Fruit fly (Drosophila melanogaster) whole organism, adult: Measurements from ENCODE around the gene CG42854.

Source experiments
- CG11617 ChIP-seq: fragments of 200-800 bp; sonication (Bioruptor generic); optimal IDR thresholded peaks from 2 replicates; lab custom pipeline; 2017; ENCODE audit warnings: mild to moderate bottlenecking, missing biosample characterization, missing genetic modification reagents, missing genetic modification characterization
- CG12768 ChIP-seq: fragments of 200-800 bp; sonication (Bioruptor generic); optimal IDR thresholded peaks from 2 replicates; lab custom pipeline; 2017; ENCODE audit warnings: missing biosample characterization, missing genetic modification characterization, mild to moderate bottlenecking, moderate library complexity, missing genetic modification reagents
- CG14711 ChIP-seq: fragments of 200-800 bp; sonication (Bioruptor generic); optimal IDR thresholded peaks from 2 replicates; lab custom pipeline; 2018; ENCODE audit warnings: missing biosample characterization, mild to moderate bottlenecking, missing genetic modification characterization, moderate library complexity
- CG1620 ChIP-seq: fragments of 200-800 bp; sonication (Bioruptor generic); optimal IDR thresholded peaks from 2 replicates; lab custom pipeline; 2016; ENCODE audit warnings: missing biosample characterization, missing genetic modification characterization
- CG33017 ChIP-seq: fragments of 200-800 bp; sonication (Bioruptor generic); optimal IDR thresholded peaks from 2 replicates; lab custom pipeline; 2018; ENCODE audit warnings: missing biosample characterization, mild to moderate bottlenecking, missing genetic modification characterization, moderate library complexity
- CG5204 ChIP-seq: fragments of 200-800 bp; sonication (Bioruptor generic); optimal IDR thresholded peaks from 2 replicates; lab custom pipeline; 2016; ENCODE audit warnings: missing biosample characterization, missing genetic modification characterization
- CG7045 ChIP-seq: fragments of 200-800 bp; sonication (Bioruptor generic); optimal IDR thresholded peaks from 2 replicates; lab custom pipeline; 2017; ENCODE audit warnings: missing biosample characterization, mild to moderate bottlenecking, missing genetic modification characterization
- CG7101 ChIP-seq: fragments of 200-800 bp; sonication (Bioruptor generic); optimal IDR thresholded peaks from 2 replicates; lab custom pipeline; 2018; ENCODE audit warnings: missing biosample characterization, mild to moderate bottlenecking, missing genetic modification characterization, moderate library complexity
- Clk ChIP-seq: fragments of 200-800 bp; sonication (Bioruptor generic); optimal IDR thresholded peaks from 2 replicates; lab custom pipeline; 2017; ENCODE audit warnings: missing biosample characterization, missing genetic modification characterization
- Crg-1 ChIP-seq: fragments of 200-800 bp; sonication (Bioruptor generic); optimal IDR thresholded peaks from 2 replicates; lab custom pipeline; 2016; ENCODE audit warnings: missing biosample characterization, missing genetic modification characterization
- Hr96 ChIP-seq: fragments of 200-800 bp; sonication (Bioruptor generic); optimal IDR thresholded peaks from 2 replicates; lab custom pipeline; 2016; ENCODE audit warnings: missing biosample characterization, missing genetic modification characterization
- Mnt ChIP-seq: fragments of 200-800 bp; sonication (Bioruptor generic); optimal IDR thresholded peaks from 2 replicates; lab custom pipeline; 2016; ENCODE audit warnings: missing biosample characterization, mild to moderate bottlenecking, missing genetic modification characterization
- bab1 ChIP-seq: fragments of 200-800 bp; sonication (Bioruptor generic); optimal IDR thresholded peaks from 3 replicates; lab custom pipeline; 2019; ENCODE audit warnings: missing biosample characterization, mild to moderate bottlenecking, missing genetic modification characterization, moderate library complexity
- cic ChIP-seq: fragments of 200-800 bp; sonication (Bioruptor generic); optimal IDR thresholded peaks from 2 replicates; lab custom pipeline; 2017; ENCODE audit warnings: missing biosample characterization, mild to moderate bottlenecking, missing genetic modification characterization, moderate library complexity
- cnc ChIP-seq, 2 experiments: fragments of >200 bp; optimal IDR thresholded peaks; 2 replicates each; lab custom pipeline; 2017
- kay ChIP-seq: fragments of 200-800 bp; sonication (Bioruptor generic); peaks from one replicate; lab custom pipeline; 2016; ENCODE audit warnings: missing biosample characterization, missing genetic modification characterization, borderline replicate concordance
- ovo ChIP-seq: fragments of 200-800 bp; sonication (Bioruptor generic); optimal IDR thresholded peaks from 2 replicates; lab custom pipeline; 2016; ENCODE audit warnings: missing biosample characterization, missing genetic modification characterization
- pad ChIP-seq: fragments of 200-800 bp; sonication (Bioruptor generic); optimal IDR thresholded peaks from 3 replicates; lab custom pipeline; 2017; ENCODE audit warnings: missing biosample characterization, missing genetic modification characterization, mild to moderate bottlenecking, moderate library complexity, missing genetic modification reagents
- tj ChIP-seq: fragments of 200-800 bp; sonication (Bioruptor generic); optimal IDR thresholded peaks from 3 replicates; lab custom pipeline; 2017; ENCODE audit warnings: missing biosample characterization, mild to moderate bottlenecking, missing genetic modification characterization, moderate library complexity
- toe ChIP-seq: fragments of 200-800 bp; sonication (Bioruptor generic); optimal IDR thresholded peaks from 2 replicates; lab custom pipeline; 2016; ENCODE audit warnings: missing biosample characterization, missing genetic modification characterization

The CG42854 gene

DNA sequence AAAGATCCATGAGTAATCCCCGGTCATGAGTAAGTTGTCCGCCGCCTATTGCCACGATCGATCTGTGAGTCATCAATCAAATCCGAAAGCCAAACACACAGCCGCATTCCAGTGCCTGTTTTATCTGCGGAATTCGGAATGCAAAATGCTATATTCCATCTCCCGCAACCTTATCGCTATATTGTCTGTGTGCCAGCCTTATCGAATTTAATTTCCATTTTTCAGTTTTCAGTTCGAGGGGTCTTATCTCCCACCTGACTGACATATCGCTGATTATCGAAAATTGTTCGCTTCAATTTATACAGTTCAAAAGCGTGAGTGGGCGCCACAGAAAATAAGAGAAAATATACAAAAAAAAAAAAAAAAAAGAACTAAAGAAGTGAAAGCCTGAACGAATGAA, 42.4 kb upstream of the CG42854 start:
- TF ChIP-seq Hr96 (GFP tag; lab: Kevin White, UChicago) (no peak), Mnt (GFP tag; lab: Kevin White, UChicago) (no peak), CG1620 (GFP tag; lab: Kevin White, UChicago) (no peak), cic (GFP tag; lab: Kevin White, UChicago) (no peak), kay (GFP tag; lab: Kevin White, UChicago) (no peak)

DNA sequence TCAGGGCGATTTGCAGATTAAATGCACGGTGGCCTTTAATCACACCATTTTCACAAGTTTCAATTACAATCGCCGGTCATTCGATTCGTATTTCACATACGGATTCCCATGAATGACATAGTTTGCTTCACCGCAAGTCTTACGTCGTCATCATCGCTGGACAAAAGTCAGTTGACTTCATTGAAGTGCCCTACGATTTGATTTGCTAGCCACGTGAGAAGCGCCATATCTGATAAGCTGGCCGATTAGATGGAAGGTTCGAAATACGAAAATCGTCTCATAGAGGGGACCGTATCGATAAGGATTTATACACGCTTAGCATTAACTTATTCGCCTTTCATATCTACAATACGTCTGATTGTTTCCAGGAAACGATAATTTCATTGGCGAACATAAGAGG, 38.3 kb upstream of the CG42854 start:
- TF ChIP-seq CG12768: peak; percentile 7
- peak; percentile 62 for TF ChIP-seq Mnt (GFP tag; lab: Kevin White, UChicago)
- peak; percentile 93 for TF ChIP-seq cic (GFP tag; lab: Kevin White, UChicago)
- TF ChIP-seq kay (GFP tag; lab: Kevin White, UChicago): no peak
- peak; percentile 50 for TF ChIP-seq bab1 (GFP tag; lab: Kevin White, UChicago)
- no peak for TF ChIP-seq Clk (GFP tag; lab: Kevin White, UChicago)

DNA sequence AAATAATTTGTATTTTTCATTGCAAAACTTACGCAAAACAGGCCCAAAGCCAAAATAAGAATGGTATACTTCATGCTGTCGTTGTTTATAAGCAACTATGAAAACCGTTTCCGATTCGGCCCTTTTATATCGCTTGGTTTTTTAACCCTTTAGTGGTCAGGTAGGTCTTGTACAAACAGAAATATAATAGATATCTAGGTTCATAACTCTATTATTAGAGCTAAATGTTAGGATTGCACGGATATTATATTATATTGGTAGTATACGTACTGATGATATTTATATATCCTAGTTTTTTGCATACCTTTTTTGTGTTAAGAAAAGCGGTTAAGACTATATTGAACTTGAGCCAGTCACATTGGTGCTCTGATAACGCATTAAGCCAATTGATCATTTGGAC, 37.6 kb upstream of the CG42854 start, which contains the start of gene CG8661:
Gene CG8661, minus strand, starts transcription at position 101 of the 400 bp plus-strand sequence.
- TF ChIP-seq Hr96 (GFP tag; lab: Kevin White, UChicago) (no peak), toe (GFP tag; lab: Kevin White, UChicago) (no peak)

- TF ChIP-seq ovo (GFP tag; lab: Kevin White, UChicago) (no peak), pad (GFP tag; lab: Kevin White, UChicago) (no peak), CG14711 (tag; lab: Kevin White, UChicago) (no peak), Clk (GFP tag; lab: Kevin White, UChicago) (no peak), cnc (optimal IDR thresholded peaks at IDR 0.05; lab: Kevin White, UChicago) (no peak), CG7045 (no peak)
These were observed 35.8 kb upstream of the CG42854 start, which contains the start of gene CG8664 for dm6 chrX:17282626-17283025. Gene CG8664, minus strand, starts transcription at chrX:17282726.

- TF ChIP-seq bab1 (GFP tag; lab: Kevin White, UChicago) (no peak), CG7045 (no peak), CG14711 (tag; lab: Kevin White, UChicago) (no peak), kay (GFP tag; lab: Kevin White, UChicago) (no peak), Clk (GFP tag; lab: Kevin White, UChicago) (no peak), cnc (optimal IDR thresholded peaks at IDR 0.05; lab: Kevin White, UChicago) (no peak), ovo (GFP tag; lab: Kevin White, UChicago) (no peak), Mnt (GFP tag; lab: Kevin White, UChicago) (no peak), Crg-1 (GFP tag; lab: Kevin White, UChicago) (no peak), CG1620 (GFP tag; lab: Kevin White, UChicago) (no peak), cic (GFP tag; lab: Kevin White, UChicago) (no peak), tj (GFP tag; lab: Kevin White, UChicago) (no peak), toe (GFP tag; lab: Kevin White, UChicago) (no peak), Hr96 (GFP tag; lab: Kevin White, UChicago) (no peak), CG33017 (tag; lab: Kevin White, UChicago) (no peak), CG5204 (GFP tag; lab: Kevin White, UChicago) (no peak), CG7101 (tag; lab: Kevin White, UChicago) (no peak), pad (GFP tag; lab: Kevin White, UChicago) (no peak)
These were observed 35.4 kb upstream of the CG42854 start, which contains the start of gene CG5445 for dm6 chrX:17282196-17282595. Gene CG5445, plus strand, starts transcription at chrX:17282496.

DNA sequence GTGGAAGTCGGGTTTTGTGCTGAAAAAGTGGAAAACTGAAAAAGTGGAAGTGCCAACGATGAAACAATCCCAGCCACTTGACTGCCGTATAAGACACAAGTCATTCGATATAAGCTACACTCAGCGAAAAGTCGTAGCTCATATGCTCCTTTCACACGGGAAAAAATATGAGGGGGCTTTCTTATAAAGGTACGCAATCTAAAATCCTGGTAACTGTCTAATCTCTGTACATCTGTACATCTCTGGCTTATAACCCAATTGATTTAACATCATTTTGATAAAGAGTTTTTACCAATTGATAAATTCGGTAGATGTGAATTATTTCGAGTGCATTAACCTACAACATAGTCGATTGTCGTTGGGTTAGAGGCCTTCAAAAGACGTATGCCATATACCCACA, 28.0 kb upstream of the CG42854 start:
- no peak for TF ChIP-seq cnc (optimal IDR thresholded peaks at IDR 0.05; lab: Kevin White, UChicago)
- TF ChIP-seq Crg-1 (GFP tag; lab: Kevin White, UChicago): no peak
- TF ChIP-seq bab1 (GFP tag; lab: Kevin White, UChicago): no peak
- TF ChIP-seq tj (GFP tag; lab: Kevin White, UChicago): no peak
- no peak for TF ChIP-seq CG7101 (tag; lab: Kevin White, UChicago)
- no peak for TF ChIP-seq CG1620 (GFP tag; lab: Kevin White, UChicago)
- no peak for TF ChIP-seq Mnt (GFP tag; lab: Kevin White, UChicago)
- no peak for TF ChIP-seq CG11617
- no peak for TF ChIP-seq ovo (GFP tag; lab: Kevin White, UChicago)
- no peak for TF ChIP-seq CG5204 (GFP tag; lab: Kevin White, UChicago)
- TF ChIP-seq kay (GFP tag; lab: Kevin White, UChicago): no peak

DNA sequence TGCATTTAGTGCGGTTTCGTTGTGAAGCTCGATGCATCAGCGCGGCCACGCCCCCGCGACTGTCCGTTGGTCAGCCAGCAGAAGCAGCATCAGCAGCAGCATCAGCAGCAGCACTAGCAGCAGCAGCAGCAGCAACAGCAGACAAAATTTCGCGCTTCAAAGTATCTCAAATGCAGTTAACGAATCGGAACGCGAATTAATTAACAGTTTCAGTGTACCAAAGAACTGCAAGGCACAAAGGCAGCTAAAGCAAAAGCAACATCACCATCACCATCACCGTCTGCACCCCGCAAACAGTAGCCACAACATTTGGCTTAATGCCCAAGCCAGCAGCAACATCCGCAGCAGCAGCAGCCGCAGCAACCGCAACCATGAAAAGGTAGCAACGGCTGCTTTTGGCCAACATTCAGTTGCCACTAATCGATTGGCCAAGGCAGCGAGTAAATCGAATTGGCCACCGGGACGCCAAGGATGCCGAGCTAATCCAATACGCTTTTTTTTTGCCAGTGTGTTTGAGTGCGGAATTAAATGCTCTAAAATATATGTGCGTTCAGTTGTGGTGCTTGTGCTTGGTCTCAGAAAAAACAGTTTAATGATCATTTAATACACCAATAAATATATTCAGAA, 18.7 kb upstream of the CG42854 start:
- no peak for TF ChIP-seq CG7045
- no peak for TF ChIP-seq CG5204 (GFP tag; lab: Kevin White, UChicago)
- no peak for TF ChIP-seq tj (GFP tag; lab: Kevin White, UChicago)
- no peak for TF ChIP-seq ovo (GFP tag; lab: Kevin White, UChicago)
